Worm (Caenorhabditis elegans): Measurements from ENCODE around the gene D1086.2.

DNA sequence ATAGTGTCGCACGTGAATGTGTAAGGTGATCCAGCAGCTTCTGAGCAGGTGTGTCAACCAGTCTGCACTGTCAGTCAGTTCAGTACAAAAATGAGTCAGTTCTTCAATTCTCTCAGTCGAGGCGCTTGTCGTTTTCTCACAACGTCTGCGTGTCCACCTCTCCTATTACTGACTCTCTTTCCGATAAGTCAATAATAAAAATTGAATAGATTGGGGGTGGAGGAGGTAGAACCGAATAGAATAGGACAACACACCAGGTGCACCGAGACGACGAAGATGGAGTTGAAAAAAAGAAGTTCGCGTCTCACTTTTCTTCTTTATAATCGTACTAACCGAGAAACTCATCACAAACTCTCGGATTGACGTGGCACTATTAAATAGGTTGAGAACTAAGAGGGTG is 29.4 kb upstream of the D1086.2 start:
- TF ChIP-seq egl-43 (GFP tag; IDR thresholded peaks at IDR 0.05) (no peak), nhr-11 (tag; optimal IDR thresholded peaks at IDR 0.05) (no peak), lin-39 (tag; optimal IDR thresholded peaks at IDR 0.05) (no peak)

All from whole organism, L4 larva.